Worm (Caenorhabditis elegans) whole organism, L4 larva: ENCODE data around the gene H14A12.3.

Source experiments
- aly-2 ChIP-seq: sonication (generic microtip); optimal IDR thresholded peaks from 2 replicates; lab custom pipeline; 2018; ENCODE audit warnings: missing biosample characterization, missing genetic modification characterization
- ama-1 ChIP-seq: fragments of 150-350 bp; optimal IDR thresholded peaks from 2 replicates; lab custom pipeline; 2014; ENCODE audit warnings: inconsistent platforms, mixed read lengths
- ceh-20 ChIP-seq: fragments of 200-800 bp; sonication (Bioruptor generic); IDR thresholded peaks from 2 replicates; pipeline ENCODE4 v1.3.6; 2022; ENCODE audit warnings: missing genetic modification reagents, missing genetic modification characterization, missing compliant biosample characterization
- ceh-32 ChIP-seq: sonication (generic microtip); optimal IDR thresholded peaks from 2 replicates; lab custom pipeline; 2016; ENCODE audit warnings: mild to moderate bottlenecking, missing genetic modification characterization, missing compliant biosample characterization; ENCODE audit not compliant: poor library complexity
- ceh-44 ChIP-seq: fragments of 200-800 bp; sonication (Bioruptor generic); IDR thresholded peaks from 2 replicates; pipeline ENCODE4 v1.3.6; 2022; ENCODE audit warnings: missing genetic modification reagents, missing genetic modification characterization, missing compliant biosample characterization
- ces-1 ChIP-seq: fragments of 150-350 bp; sonication (generic microtip); optimal IDR thresholded peaks from 4 replicates; lab custom pipeline; 2014; ENCODE audit warnings: missing biosample characterization, missing genetic modification reagents, missing genetic modification characterization
- daf-16 ChIP-seq, 3 experiments: sonication (generic microtip); optimal IDR thresholded peaks; 2 replicates each; lab custom pipeline; 2016 to 2017; ENCODE audit warnings: missing genetic modification characterization in 3 of 3, missing genetic modification reagents in 3 of 3, mild to moderate bottlenecking in 2 of 3, missing compliant biosample characterization in 2 of 3, missing biosample characterization in 1 of 3, moderate library complexity in 1 of 3
- dmd-6 ChIP-seq: fragments of 200-800 bp; sonication (Bioruptor generic); IDR thresholded peaks from 2 replicates; pipeline ENCODE4 v1.3.6; 2022; ENCODE audit warnings: missing genetic modification reagents, missing genetic modification characterization, missing compliant biosample characterization
- dpl-1 ChIP-seq: fragments of 150-350 bp; optimal IDR thresholded peaks from 2 replicates; lab custom pipeline; 2014; ENCODE audit warnings: missing biosample characterization, missing genetic modification reagents, missing genetic modification characterization
- dve-1 ChIP-seq: sonication (generic microtip); optimal IDR thresholded peaks from 2 replicates; lab custom pipeline; 2017; ENCODE audit warnings: antibody characterized with exemption, mild to moderate bottlenecking, missing genetic modification characterization, missing compliant biosample characterization; ENCODE audit not compliant: insufficient read depth
- fkh-10 ChIP-seq: fragments of 150-350 bp; optimal IDR thresholded peaks from 2 replicates; lab custom pipeline; 2014; ENCODE audit warnings: missing biosample characterization, missing genetic modification reagents, missing genetic modification characterization
- hif-1 ChIP-seq, 2 experiments: sonication (generic microtip); optimal IDR thresholded peaks; 2 replicates each; lab custom pipeline; 2016 to 2017; ENCODE audit warnings: missing compliant biosample characterization in 2 of 2, missing genetic modification characterization in 2 of 2, missing genetic modification reagents in 2 of 2, missing genotype in 2 of 2, mild to moderate bottlenecking in 1 of 2
- hlh-11 ChIP-seq: fragments of 200-800 bp; sonication (Bioruptor generic); optimal IDR thresholded peaks from 2 replicates; lab custom pipeline; 2018; ENCODE audit warnings: mild to moderate bottlenecking, missing genetic modification characterization, missing compliant biosample characterization
- hlh-30 ChIP-seq: sonication (generic microtip); optimal IDR thresholded peaks from 2 replicates; lab custom pipeline; 2017; ENCODE audit warnings: antibody characterized with exemption, mild to moderate bottlenecking, missing genetic modification characterization, missing compliant biosample characterization; ENCODE audit not compliant: insufficient read depth
- lin-1 ChIP-seq: fragments of 200-800 bp; sonication (Bioruptor generic); IDR thresholded peaks from 2 replicates; pipeline ENCODE4 v1.3.6; 2022; ENCODE audit warnings: missing genetic modification reagents, missing genetic modification characterization, missing compliant biosample characterization
- lin-13 ChIP-seq: fragments of 150-350 bp; optimal IDR thresholded peaks from 2 replicates; lab custom pipeline; 2014; ENCODE audit warnings: missing biosample characterization, missing genetic modification reagents, missing genetic modification characterization
- lin-38 ChIP-seq: fragments of 200-800 bp; sonication (Bioruptor generic); IDR thresholded peaks from 2 replicates; pipeline ENCODE4 v1.3.6; 2022; ENCODE audit warnings: missing genetic modification reagents, missing genetic modification characterization, missing compliant biosample characterization
- lsy-2 ChIP-seq, 2 experiments: fragments of 150-350 bp in 1 of 2; sonication (generic microtip) in 1 of 2; optimal IDR thresholded peaks; 2 replicates each; lab custom pipeline; 2014 to 2017; ENCODE audit warnings: missing biosample characterization in 2 of 2, missing genetic modification characterization in 2 of 2
- madf-9 ChIP-seq: fragments of 200-800 bp; sonication (Bioruptor generic); conservative IDR thresholded peaks from 2 replicates; pipeline ENCODE4 v1.3.6; 2022; ENCODE audit warnings: missing genetic modification reagents, missing genetic modification characterization, missing compliant biosample characterization
- mdt-29 ChIP-seq: fragments of 200-800 bp; sonication (Bioruptor generic); IDR thresholded peaks from 2 replicates; pipeline ENCODE4 v1.3.6; 2022; ENCODE audit warnings: missing genetic modification reagents, missing genetic modification characterization, missing compliant biosample characterization
- mep-1 ChIP-seq: fragments of 150-350 bp; sonication (generic microtip); optimal IDR thresholded peaks from 3 replicates; lab custom pipeline; 2014; ENCODE audit warnings: missing biosample characterization, missing genetic modification characterization
- mes-2 ChIP-seq: sonication (generic microtip); optimal IDR thresholded peaks from 2 replicates; lab custom pipeline; 2016; ENCODE audit warnings: missing genotype, mild to moderate bottlenecking, missing genetic modification characterization, missing compliant biosample characterization; ENCODE audit not compliant: poor library complexity, severe bottlenecking
- mxl-2 ChIP-seq: fragments of 200-800 bp; sonication (Bioruptor generic); conservative IDR thresholded peaks from 2 replicates; pipeline ENCODE4 v1.3.6; 2022; ENCODE audit warnings: missing genetic modification reagents, missing genetic modification characterization, missing compliant biosample characterization
- mxl-3 ChIP-seq: fragments of 200-800 bp; sonication (Bioruptor generic); optimal IDR thresholded peaks from 2 replicates; lab custom pipeline; 2018; ENCODE audit warnings: mild to moderate bottlenecking, missing genetic modification characterization, missing compliant biosample characterization
- nhr-10 ChIP-seq: fragments of 150-350 bp; optimal IDR thresholded peaks from 2 replicates; lab custom pipeline; 2014; ENCODE audit warnings: missing biosample characterization, missing genetic modification characterization
- nhr-11 ChIP-seq: fragments of 150-350 bp; optimal IDR thresholded peaks from 2 replicates; lab custom pipeline; 2014; ENCODE audit warnings: missing biosample characterization, missing genetic modification characterization
- nhr-111 ChIP-seq: fragments of 200-800 bp; sonication (Bioruptor generic); optimal IDR thresholded peaks from 2 replicates; lab custom pipeline; 2018; ENCODE audit warnings: mild to moderate bottlenecking, missing genetic modification characterization, missing compliant biosample characterization
- nhr-28 ChIP-seq: fragments of 150-350 bp; optimal IDR thresholded peaks from 2 replicates; lab custom pipeline; 2014; ENCODE audit warnings: missing biosample characterization, missing genetic modification characterization
- nhr-41 ChIP-seq: fragments of 200-800 bp; sonication (Bioruptor generic); IDR thresholded peaks from 2 replicates; pipeline ENCODE4 v1.3.6; 2022; ENCODE audit warnings: missing genetic modification reagents, missing genetic modification characterization, missing compliant biosample characterization
- nhr-77 ChIP-seq: fragments of 150-350 bp; optimal IDR thresholded peaks from 2 replicates; lab custom pipeline; 2014; ENCODE audit warnings: missing biosample characterization, missing genetic modification characterization
- pha-4 ChIP-seq, 2 experiments: fragments of 150-350 bp in 1 of 2; fragments of 200-800 bp in 1 of 2; sonication (Bioruptor generic) in 1 of 2; IDR thresholded peaks in 1 of 2; optimal IDR thresholded peaks in 1 of 2; 2 replicates each; pipeline versions ENCODE4 v1.3.6 to Lab custom; 2014 to 2022; ENCODE audit warnings: missing genetic modification characterization in 2 of 2, missing genetic modification reagents in 2 of 2, missing biosample characterization in 1 of 2, missing compliant biosample characterization in 1 of 2
- pqm-1 ChIP-seq: sonication (generic microtip); optimal IDR thresholded peaks from 2 replicates; lab custom pipeline; 2017; ENCODE audit warnings: missing biosample characterization, missing genetic modification characterization
- rbr-2 ChIP-seq: sonication (generic microtip); optimal IDR thresholded peaks from 2 replicates; lab custom pipeline; 2016; ENCODE audit warnings: missing genotype, missing genetic modification characterization, missing compliant biosample characterization
- saeg-2 ChIP-seq: fragments of 200-800 bp; sonication (Bioruptor generic); IDR thresholded peaks from 2 replicates; pipeline ENCODE4 v1.3.6; 2022; ENCODE audit warnings: missing genetic modification reagents, missing genetic modification characterization, missing compliant biosample characterization
- set-16 ChIP-seq: fragments of 200-800 bp; sonication (Bioruptor generic); IDR thresholded peaks from 2 replicates; pipeline ENCODE4 v1.3.6; 2022; ENCODE audit warnings: missing genetic modification reagents, missing genetic modification characterization, missing compliant biosample characterization
- skn-1 ChIP-seq: fragments of 150-350 bp; optimal IDR thresholded peaks from 2 replicates; lab custom pipeline; 2014; ENCODE audit warnings: missing biosample characterization, missing genetic modification characterization
- spr-3 ChIP-seq: fragments of 200-800 bp; sonication (Bioruptor generic); optimal IDR thresholded peaks from 2 replicates; lab custom pipeline; 2018; ENCODE audit warnings: mild to moderate bottlenecking, missing genetic modification characterization, missing compliant biosample characterization
- tra-1 ChIP-seq: fragments of 200-800 bp; sonication (Bioruptor generic); IDR thresholded peaks from 2 replicates; pipeline ENCODE4 v1.3.6; 2022; ENCODE audit warnings: missing genetic modification reagents, missing genetic modification characterization, missing compliant biosample characterization
- vab-7 ChIP-seq: fragments of 200-800 bp; sonication (Bioruptor generic); IDR thresholded peaks from 2 replicates; pipeline ENCODE4 v1.3.6; 2022; ENCODE audit warnings: missing genetic modification reagents, missing genetic modification characterization, missing compliant biosample characterization
- zfp-3 ChIP-seq: fragments of 200-800 bp; sonication (Bioruptor generic); conservative IDR thresholded peaks from 2 replicates; pipeline ENCODE4 v1.3.6; 2022; ENCODE audit warnings: missing genetic modification reagents, missing genetic modification characterization, missing compliant biosample characterization

The H14A12.3 gene

ce11 chrIII:7463438-7464008 is at the start of gene H14A12.3:
TSS of gene H14A12.3 (plus strand) at chrIII:7463797.
- peak; percentile 1 to 97 for TF ChIP-seq hif-1 (tag; optimal IDR thresholded peaks at IDR 0.05; lab: Kevin White, UChicago)
- TF ChIP-seq spr-3, result no peak
- peak; percentile 21 for TF ChIP-seq mes-2
- TF ChIP-seq pha-4 (GFP tag; IDR thresholded peaks at IDR 0.05; lab: Robert Waterston, UW), result no peak
- TF ChIP-seq pha-4 (tag; optimal IDR thresholded peaks at IDR 0.05; lab: Kevin White, UChicago), result peak; percentile 52
- TF ChIP-seq lsy-2 (tag; optimal IDR thresholded peaks at IDR 0.05; lab: Kevin White, UChicago), result peak in 1 of 2 experiments; percentile 39
- no peak for TF ChIP-seq nhr-10 (tag; lab: Kevin White, UChicago)
- TF ChIP-seq rbr-2 (tag; lab: Kevin White, UChicago), result no peak
- peak; percentile 24 for TF ChIP-seq mep-1 (tag; lab: Kevin White, UChicago)
- peak; percentile 38 for TF ChIP-seq dpl-1 (GFP tag; lab: Kevin White, UChicago)
- peak; percentile 85 for TF ChIP-seq lin-38 (GFP tag; lab: Robert Waterston, UW)

ce11 chrIII:7452438-7452837 is 11.2 kb upstream of the H14A12.3 start:
- TF ChIP-seq set-16, result peak; percentile 85

- TF ChIP-seq skn-1, result no peak
- peak; percentile 71 for TF ChIP-seq pqm-1
- peak; percentile 5 for TF ChIP-seq nhr-77 (tag; lab: Kevin White, UChicago)
- TF ChIP-seq ama-1 (lab: Kevin White, UChicago), result no peak
- TF ChIP-seq dmd-6 (GFP tag; lab: Robert Waterston, UW), result peak; percentile 87
- peak; percentile 46; the same call in 1 of the 2 replicates for TF ChIP-seq tra-1 (GFP tag; lab: Robert Waterston, UW)
- TF ChIP-seq dve-1, result peak; percentile 69
- no peak for TF ChIP-seq ceh-20
- TF ChIP-seq ces-1 (GFP tag; lab: Kevin White, UChicago), result no peak
- no peak for TF ChIP-seq daf-16 (GFP tag; optimal IDR thresholded peaks at IDR 0.05; lab: Kevin White, UChicago)
- TF ChIP-seq daf-16 (tag; optimal IDR thresholded peaks at IDR 0.05; lab: Kevin White, UChicago), result peak; percentile 94
- no peak for TF ChIP-seq lin-13 (GFP tag; lab: Kevin White, UChicago)
- no peak for TF ChIP-seq nhr-41
- TF ChIP-seq aly-2, result no peak
- TF ChIP-seq madf-9, result no peak
- peak; percentile 28 for TF ChIP-seq hlh-30 (tag; lab: Kevin White, UChicago)
- TF ChIP-seq hlh-11 (tag; lab: Kevin White, UChicago), result peak; percentile 77
- TF ChIP-seq nhr-11 (tag; lab: Kevin White, UChicago), result peak; percentile 36
- TF ChIP-seq ceh-32 (tag; lab: Kevin White, UChicago), result no peak
- peak; percentile 56 for TF ChIP-seq mxl-3
- TF ChIP-seq saeg-2 (GFP tag; lab: Robert Waterston, UW), result no peak
- no peak for TF ChIP-seq zfp-3 (GFP tag; lab: Robert Waterston, UW)
- TF ChIP-seq nhr-111, result no peak
- peak; percentile 80 for TF ChIP-seq nhr-28
- no peak for TF ChIP-seq vab-7
- TF ChIP-seq fkh-10 (GFP tag; lab: Kevin White, UChicago), result no peak
- TF ChIP-seq mxl-2 (GFP tag; lab: Robert Waterston, UW), result no peak
- no peak for TF ChIP-seq ceh-44
- TF ChIP-seq mdt-29 (GFP tag; lab: Robert Waterston, UW), result no peak
- TF ChIP-seq lin-1 (GFP tag; lab: Robert Waterston, UW), result peak; percentile 50; the same call in 1 of the 2 replicates
Observed at ce11 chrIII:7453653-7454124, 9.9 kb upstream of the H14A12.3 start, which contains the start of gene alh-12. TSS of gene alh-12 (plus strand) at chrIII:7454074.
